Worm (Caenorhabditis elegans) whole organism, L4/young adult: Measurements from ENCODE around the gene sru-40.

Experiments used
- dao-5 ChIP-seq: sonication (generic microtip); optimal IDR thresholded peaks from 2 replicates; lab custom pipeline; 2016; ENCODE audit warnings: missing genotype, missing genetic modification characterization, moderate library complexity, missing compliant biosample characterization
- him-1 ChIP-seq: sonication (generic microtip); optimal IDR thresholded peaks from 2 replicates; lab custom pipeline; 2016; ENCODE audit warnings: missing genotype, missing genetic modification reagents, missing genetic modification characterization, missing compliant biosample characterization

DNA sequence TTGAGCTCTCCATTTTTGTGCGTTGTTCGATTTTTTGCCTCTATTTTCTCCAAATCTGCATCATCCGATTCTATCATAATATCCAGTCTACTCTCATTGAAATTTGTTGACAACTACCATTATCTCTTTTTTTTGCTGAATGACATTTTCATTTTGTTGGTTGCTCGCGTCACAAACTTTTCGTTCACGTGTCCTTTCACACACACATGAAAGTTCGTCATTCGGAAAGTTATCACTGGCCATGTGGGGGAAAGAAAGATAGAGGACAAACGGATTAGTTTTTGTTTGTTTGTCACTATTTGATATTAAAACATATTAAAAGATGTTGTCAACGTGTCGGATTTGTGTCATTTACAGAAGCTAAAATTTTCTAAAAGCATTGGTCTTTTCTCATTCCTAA, 38.8 kb downstream of the sru-40 start:
- TF ChIP-seq dao-5 (tag; lab: Kevin White, UChicago) (no peak), him-1 (tag; lab: Kevin White, UChicago) (no peak)
